Worm (Caenorhabditis elegans): Measurements from ENCODE around the gene cnp-3.

The cnp-3 gene

DNA sequence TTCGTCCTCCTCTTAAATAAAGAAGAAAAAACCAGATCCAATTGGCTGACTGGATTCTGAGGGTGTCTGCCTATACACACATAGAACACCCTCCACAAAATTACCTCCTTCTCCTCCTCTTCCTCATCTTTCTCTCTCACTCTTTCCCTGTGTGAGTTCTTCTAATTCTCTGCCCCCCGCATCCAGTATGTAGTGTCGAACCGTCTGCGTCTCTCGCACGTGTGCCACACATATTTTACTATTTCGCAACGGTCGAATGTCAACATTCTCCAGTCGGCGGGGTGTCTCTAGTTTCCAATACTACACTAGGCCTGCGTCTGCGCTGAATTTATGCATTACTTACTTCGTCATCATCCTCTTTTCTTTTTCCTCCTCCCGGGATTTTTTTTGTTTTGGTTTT, 46.5 kb upstream of the cnp-3 start (continued):
- TF ChIP-seq isw-1 (GFP tag; IDR thresholded peaks at IDR 0.05), result peak; percentile 28
- no peak for TF ChIP-seq ceh-8 (GFP tag; optimal IDR thresholded peaks at IDR 0.05)
- TF ChIP-seq mab-9 (GFP tag; IDR thresholded peaks at IDR 0.05), result no peak
- no peak for TF ChIP-seq vab-15 (tag; optimal IDR thresholded peaks at IDR 0.05)
- no peak for TF ChIP-seq sox-4 (tag; optimal IDR thresholded peaks at IDR 0.05)
- TF ChIP-seq ceh-82 (tag; optimal IDR thresholded peaks at IDR 0.05), result peak; percentile 71 to 89 (median 86)
- TF ChIP-seq ztf-4 (tag; optimal IDR thresholded peaks at IDR 0.05), result no peak
- TF ChIP-seq fkh-10 (GFP tag; optimal IDR thresholded peaks at IDR 0.05), result no peak
- peak; percentile 85 for TF ChIP-seq jun-1 (tag; optimal IDR thresholded peaks at IDR 0.05)
- no peak for TF ChIP-seq ztf-11 (tag; optimal IDR thresholded peaks at IDR 0.05)
- TF ChIP-seq ceh-88 (GFP tag; IDR thresholded peaks at IDR 0.05), result no peak
- peak; percentile 69 for TF ChIP-seq rnt-1 (tag; optimal IDR thresholded peaks at IDR 0.05)
- TF ChIP-seq lin-13 (GFP tag; optimal IDR thresholded peaks at IDR 0.05), result no peak
- TF ChIP-seq egl-27 (tag; optimal IDR thresholded peaks at IDR 0.05), result peak in 1 of 2 experiments; percentile 71
- no peak for TF ChIP-seq tlp-1 (tag; optimal IDR thresholded peaks at IDR 0.05)
- peak; percentile 36 to 73 for TF ChIP-seq lsy-2 (tag; optimal IDR thresholded peaks at IDR 0.05)
- no peak for TF ChIP-seq nhr-28 (tag; optimal IDR thresholded peaks at IDR 0.05)
- peak; percentile 42 for TF ChIP-seq nhr-77 (tag; optimal IDR thresholded peaks at IDR 0.05)
- TF ChIP-seq snpc-4 (tag; optimal IDR thresholded peaks at IDR 0.05), result peak; percentile 42
- no peak for TF ChIP-seq alr-1 (tag; optimal IDR thresholded peaks at IDR 0.05; ENCODE audit: borderline replicate concordance)
- no peak for TF ChIP-seq Y116A8C.19 (tag; optimal IDR thresholded peaks at IDR 0.05; ENCODE audit: borderline replicate concordance)
- TF ChIP-seq nhr-20 (tag; optimal IDR thresholded peaks at IDR 0.05), result peak; percentile 79
- TF ChIP-seq ces-1 (GFP tag; optimal IDR thresholded peaks at IDR 0.05), result no peak
- peak; percentile 47 for TF ChIP-seq nhr-19 (GFP tag; conservative IDR thresholded peaks at IDR 0.05)
- no peak for TF ChIP-seq ama-1 (optimal IDR thresholded peaks at IDR 0.05)
- TF ChIP-seq unc-130 (tag; optimal IDR thresholded peaks at IDR 0.05), result no peak
- TF ChIP-seq zag-1 (tag; optimal IDR thresholded peaks at IDR 0.05), result no peak
- no peak for TF ChIP-seq pax-3 (tag; optimal IDR thresholded peaks at IDR 0.05)
- TF ChIP-seq dsc-1 (tag; optimal IDR thresholded peaks at IDR 0.05), result peak; percentile 46
- TF ChIP-seq aha-1 (tag; optimal IDR thresholded peaks at IDR 0.05), result no peak
- no peak for TF ChIP-seq nhr-237 (tag; optimal IDR thresholded peaks at IDR 0.05)
- TF ChIP-seq unc-30 (tag; optimal IDR thresholded peaks at IDR 0.05), result no peak
- no peak for TF ChIP-seq ceh-90 (tag; optimal IDR thresholded peaks at IDR 0.05)
- no peak for TF ChIP-seq pqm-1 (tag; optimal IDR thresholded peaks at IDR 0.05)
- peak; percentile 2 for TF ChIP-seq F16B12.6 (tag; optimal IDR thresholded peaks at IDR 0.05)
- TF ChIP-seq snu-23 (GFP tag; optimal IDR thresholded peaks at IDR 0.05), result peak; percentile 75
- TF ChIP-seq ceh-63 (GFP tag; optimal IDR thresholded peaks at IDR 0.05), result no peak
- peak; percentile 18 for TF ChIP-seq nhr-90 (tag; optimal IDR thresholded peaks at IDR 0.05; ENCODE audit: poor library complexity)
- no peak for TF ChIP-seq C34B4.2 (tag; optimal IDR thresholded peaks at IDR 0.05)
- peak; percentile 85 for TF ChIP-seq mep-1 (tag; optimal IDR thresholded peaks at IDR 0.05)
- peak; percentile 67 for TF ChIP-seq nhr-47 (tag; optimal IDR thresholded peaks at IDR 0.05)
- peak; percentile 75 for TF ChIP-seq zip-4 (GFP tag; optimal IDR thresholded peaks at IDR 0.05)
- TF ChIP-seq grh-1 (GFP tag; IDR thresholded peaks at IDR 0.05), result peak; percentile 48; the same call in 1 of the 2 replicates
- no peak for TF ChIP-seq unc-98 (GFP tag; IDR thresholded peaks at IDR 0.05)
- TF ChIP-seq nhr-85 (tag), result peak; percentile 59
- TF ChIP-seq unc-62 (GFP tag; optimal IDR thresholded peaks at IDR 0.05), result no peak
- peak; percentile 75 for TF ChIP-seq nhr-71 (tag; optimal IDR thresholded peaks at IDR 0.05)
- TF ChIP-seq fos-1 (tag; optimal IDR thresholded peaks at IDR 0.05), result peak; percentile 50
- TF ChIP-seq efl-3 (GFP tag; optimal IDR thresholded peaks at IDR 0.05), result no peak
- TF ChIP-seq elt-2 (tag; optimal IDR thresholded peaks at IDR 0.05), result no peak
- no peak for TF ChIP-seq lin-15B (tag; optimal IDR thresholded peaks at IDR 0.05)
- TF ChIP-seq sup-37 (GFP tag; optimal IDR thresholded peaks at IDR 0.05), result no peak
- TF ChIP-seq lin-35 (GFP tag; optimal IDR thresholded peaks at IDR 0.05), result peak; percentile 29 to 64
- no peak for TF ChIP-seq lir-3 (tag; optimal IDR thresholded peaks at IDR 0.05; ENCODE audit: poor library complexity)

Data from whole organism, L1 larva.